Worm (Caenorhabditis elegans) whole organism, L4/young adult: ENCODE results near the gene Y110A2AL.3.

Experiments used
- dao-5 ChIP-seq: sonication (generic microtip); optimal IDR thresholded peaks from 2 replicates; lab custom pipeline; 2016; ENCODE audit warnings: missing genotype, missing genetic modification characterization, moderate library complexity, missing compliant biosample characterization
- him-1 ChIP-seq: sonication (generic microtip); optimal IDR thresholded peaks from 2 replicates; lab custom pipeline; 2016; ENCODE audit warnings: missing genotype, missing genetic modification reagents, missing genetic modification characterization, missing compliant biosample characterization

DNA sequence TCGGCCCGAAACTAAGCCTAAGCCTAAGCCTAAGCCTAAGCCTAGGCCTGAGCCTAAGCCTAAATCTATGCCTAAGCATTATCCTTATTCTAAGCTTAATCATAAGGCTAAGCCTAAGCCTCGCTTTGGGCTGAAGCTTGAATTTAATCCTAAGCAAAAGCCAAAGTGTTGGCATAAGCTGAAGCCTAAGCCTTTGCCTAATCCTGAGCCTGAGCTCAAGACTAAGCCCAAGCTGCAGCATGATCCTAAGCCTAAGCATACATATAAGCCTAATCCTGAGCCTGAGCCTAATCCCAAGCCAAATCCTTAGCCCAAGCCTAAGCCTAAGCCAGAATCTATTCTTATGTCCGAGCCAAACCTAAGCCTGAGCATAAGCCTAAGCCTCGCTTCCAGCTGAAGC, 20.3 kb upstream of the Y110A2AL.3 start:
- TF ChIP-seq him-1 (tag; lab: Kevin White, UChicago) (no peak), dao-5 (tag; lab: Kevin White, UChicago) (no peak)
